Fruit fly (Drosophila melanogaster): ENCODE measurements around the gene EloA.
A peak's percentile ranks its signal among the peaks of the same experiment; 100 is the strongest.

Gene EloA

DNA sequence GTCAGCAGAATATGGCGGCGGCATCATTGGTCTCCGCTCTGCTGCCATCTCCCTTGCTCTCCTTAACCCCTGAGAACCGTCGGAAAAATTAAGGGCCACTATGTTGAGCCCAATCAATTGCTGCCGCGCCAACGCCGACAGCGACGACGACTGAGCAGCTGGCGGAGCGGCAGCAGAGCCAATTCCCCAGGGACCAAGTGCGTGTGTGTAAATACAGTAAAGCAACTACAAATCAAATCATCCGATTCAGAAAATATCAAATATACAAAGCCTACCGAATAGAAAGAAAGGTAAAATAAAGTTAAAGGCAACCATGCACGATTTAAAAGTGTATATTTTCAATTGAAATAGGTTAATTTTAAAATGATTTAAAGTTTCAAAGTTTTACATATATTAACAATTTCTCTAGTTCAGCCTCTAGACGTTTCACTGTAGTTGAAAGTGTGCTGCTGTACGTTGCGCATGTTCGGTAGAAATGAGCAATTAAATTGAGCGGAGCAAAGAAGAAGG lies 39.6 kb upstream of the EloA start (continued):
- TF ChIP-seq CG8359 (GFP tag; optimal IDR thresholded peaks at IDR 0.05; ENCODE audit: borderline replicate concordance), result peak; percentile 24
- peak; percentile 12 for TF ChIP-seq Ets97D (GFP tag; optimal IDR thresholded peaks at IDR 0.05)
- peak; percentile 95 for TF ChIP-seq Nf-YC (tag; optimal IDR thresholded peaks at IDR 0.05)
- TF ChIP-seq bab2 (GFP tag; optimal IDR thresholded peaks at IDR 0.05), result peak; percentile 34
- TF ChIP-seq Xbp1 (GFP tag; optimal IDR thresholded peaks at IDR 0.05), result peak; percentile 41
- peak; percentile 17 for TF ChIP-seq CG5245 (GFP tag; optimal IDR thresholded peaks at IDR 0.05)
- TF ChIP-seq D19B (GFP tag; optimal IDR thresholded peaks at IDR 0.05), result peak; percentile 22
- peak; percentile 4 for TF ChIP-seq Dip3 (GFP tag; optimal IDR thresholded peaks at IDR 0.05)
- peak; percentile 35 for TF ChIP-seq gcm (GFP tag; optimal IDR thresholded peaks at IDR 0.05)
- TF ChIP-seq Meics (GFP tag; optimal IDR thresholded peaks at IDR 0.05), result peak; percentile 76
- TF ChIP-seq CG14014 (GFP tag; IDR thresholded peaks at IDR 0.05), result peak; percentile 59
- peak; percentile 75 for TF ChIP-seq vvl (GFP tag; IDR thresholded peaks at IDR 0.05)
- TF ChIP-seq CG10321 (GFP tag; IDR thresholded peaks at IDR 0.05), result peak; percentile 84
- TF ChIP-seq sna (GFP tag; IDR thresholded peaks at IDR 0.05; ENCODE audit: partially characterized antibody), result no peak
- no peak for TF ChIP-seq ase (GFP tag; IDR thresholded peaks at IDR 0.05)
- 0 out of 2 replicates have a peak, but pooled peaks have one; percentile 29 for TF ChIP-seq E2f1 (GFP tag; IDR thresholded peaks at IDR 0.05)
- TF ChIP-seq Ravus (GFP tag; IDR thresholded peaks at IDR 0.05), result no peak
- peak; percentile 66 for TF ChIP-seq CG1832 (GFP tag; optimal IDR thresholded peaks at IDR 0.05)
- TF ChIP-seq Med (GFP tag), result peak; percentile 83
- peak; percentile 7 for TF ChIP-seq HLH54F (GFP tag; optimal IDR thresholded peaks at IDR 0.05)
- TF ChIP-seq Six4 (GFP tag; optimal IDR thresholded peaks at IDR 0.05), result peak; percentile 7
- peak; percentile 29 for TF ChIP-seq HmgZ (tag; optimal IDR thresholded peaks at IDR 0.05)
- TF ChIP-seq CG10979 (tag; optimal IDR thresholded peaks at IDR 0.05), result peak; percentile 71
- peak; percentile 54 for TF ChIP-seq jumu (GFP tag; optimal IDR thresholded peaks at IDR 0.05)
- peak; percentile 43 for TF ChIP-seq CG13775 (GFP tag; optimal IDR thresholded peaks at IDR 0.05)
- peak; percentile 60 for TF ChIP-seq Blimp-1 (GFP tag; optimal IDR thresholded peaks at IDR 0.05)
- peak; percentile 31 for TF ChIP-seq CG12071 (GFP tag; optimal IDR thresholded peaks at IDR 0.05)
- no peak for TF ChIP-seq Hmx (GFP tag; optimal IDR thresholded peaks at IDR 0.05)

DNA sequence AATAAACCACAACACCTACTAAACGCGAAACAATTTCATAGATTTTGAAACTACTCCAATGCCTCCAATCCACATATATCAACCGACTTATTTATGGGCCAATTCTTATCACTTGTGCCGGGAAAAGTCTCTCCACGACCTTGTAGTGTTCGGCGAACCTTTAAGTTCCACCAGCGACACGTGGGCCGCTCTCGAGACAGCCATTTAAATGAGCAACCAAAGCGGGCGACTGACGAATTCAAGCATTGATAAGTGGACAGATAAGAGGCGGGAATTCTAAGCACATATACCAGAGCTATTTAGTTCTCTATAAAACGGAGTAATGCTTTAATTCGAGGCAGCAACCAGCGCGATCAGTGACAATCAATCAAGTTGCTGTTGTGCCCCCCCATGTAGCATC lies 38.6 kb upstream of the EloA start:
- TF ChIP-seq exex (tag; optimal IDR thresholded peaks at IDR 0.05) (peak; percentile 68), Hey (tag; optimal IDR thresholded peaks at IDR 0.05) (peak; percentile 99), CG34376 (GFP tag; optimal IDR thresholded peaks at IDR 0.05) (peak; percentile 60), Hr51 (GFP tag; optimal IDR thresholded peaks at IDR 0.05) (no peak), hth (optimal IDR thresholded peaks at IDR 0.05) (no peak), rib (GFP tag; IDR thresholded peaks at IDR 0.05) (no peak), croc (GFP tag; conservative IDR thresholded peaks at IDR 0.05) (no peak), Dll (GFP tag; IDR thresholded peaks at IDR 0.05; ENCODE audit: partially characterized antibody) (no peak), ftz-f1 (GFP tag; optimal IDR thresholded peaks at IDR 0.05) (peak; percentile 24), CG1233 (GFP tag; optimal IDR thresholded peaks at IDR 0.05) (no peak), YL-1 (GFP tag; optimal IDR thresholded peaks at IDR 0.05) (no peak), lab (GFP tag; optimal IDR thresholded peaks at IDR 0.05) (peak; percentile 24), sens (GFP tag) (peak; percentile 34), jumu (GFP tag; optimal IDR thresholded peaks at IDR 0.05) (no peak), CG10366 (GFP tag; IDR thresholded peaks at IDR 0.05) (no peak), Mes4 (GFP tag; optimal IDR thresholded peaks at IDR 0.05) (no peak), CG3163 (GFP tag; optimal IDR thresholded peaks at IDR 0.05) (no peak), CG2199 (GFP tag; IDR thresholded peaks at IDR 0.05) (no peak), CG16815 (GFP tag; optimal IDR thresholded peaks at IDR 0.05) (no peak), sug (tag; optimal IDR thresholded peaks at IDR 0.05) (peak; percentile 86), CG5180 (GFP tag; optimal IDR thresholded peaks at IDR 0.05) (peak; percentile 31), MBD-R2 (GFP tag; IDR thresholded peaks at IDR 0.05) (no peak), pan (optimal IDR thresholded peaks at IDR 0.05) (no peak), pan (GFP tag; optimal IDR thresholded peaks at IDR 0.05 in 1 of 2, IDR thresholded peaks at IDR 0.05 in 1 of 2) (peak in 1 of 2 experiments; percentile 11), Camta (GFP tag; optimal IDR thresholded peaks at IDR 0.05) (no peak)
